2 fruit fly cellular contexts compared by ENCODE assay signal in the genomic region with DNA sequence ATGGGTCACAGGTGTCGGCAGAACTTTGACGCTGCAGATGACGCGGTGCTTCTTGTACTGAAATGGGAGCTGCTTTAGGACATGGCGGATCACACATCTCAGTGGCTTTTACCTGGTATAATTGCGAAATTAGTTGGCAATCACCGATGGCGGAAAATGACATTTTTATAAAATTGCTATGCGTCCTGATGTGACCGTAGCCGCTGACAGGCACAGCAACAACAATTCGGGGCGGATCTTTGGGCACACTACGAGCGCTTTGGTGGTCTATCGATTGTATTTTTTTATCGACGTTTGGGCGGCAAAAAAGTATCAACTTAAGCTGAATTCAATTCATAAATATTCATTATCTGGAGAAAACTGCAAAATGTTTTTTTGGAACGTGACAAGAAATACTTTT.
TF ChIP-seq lines count a peak whose summit lies in the region.

A gene (minus strand): TSS at position 223 of the 400 bp plus-strand sequence.

- no peak for TF ChIP-seq CTCF in whole organism, embryonic (GFP tag; optimal IDR thresholded peaks at IDR 0.05; lab: Kevin White, UChicago)

TF ChIP-seq in whole organism, adult, 20 proteins besides CTCF, POLR2A, EP300 and RAD21:
- TF ChIP-seq CG1620 (GFP tag; optimal IDR thresholded peaks at IDR 0.05; lab: Kevin White, UChicago) (no peak), bab1 (GFP tag; optimal IDR thresholded peaks at IDR 0.05; lab: Kevin White, UChicago) (peak; percentile 31)

TF ChIP-seq in whole organism, embryonic, 481 proteins besides CTCF, POLR2A, EP300 and RAD21 (continues in another document):
- peak; percentile 36 for TF ChIP-seq bigmax (GFP tag; optimal IDR thresholded peaks at IDR 0.05; lab: Kevin White, UChicago)
- peak; percentile 82 for TF ChIP-seq Med (GFP tag; lab: Kevin White, UChicago)
- peak; percentile 40 for TF ChIP-seq CG14710 (tag; optimal IDR thresholded peaks at IDR 0.05; lab: Kevin White, UChicago)
- TF ChIP-seq z (GFP tag; IDR thresholded peaks at IDR 0.05; lab: Robert Waterston, UW) = no peak
- peak; percentile 53; the same call in 2 of the 3 replicates for TF ChIP-seq CG14860 (GFP tag; IDR thresholded peaks at IDR 0.05; lab: Robert Waterston, UW; ENCODE audit: partially characterized antibody)
- TF ChIP-seq CG17186 (GFP tag; optimal IDR thresholded peaks at IDR 0.05; lab: Kevin White, UChicago) = peak; percentile 70
- 0 out of 3 replicates have a peak, but pooled peaks have one; percentile 28 for TF ChIP-seq Opbp (GFP tag; IDR thresholded peaks at IDR 0.05; lab: Robert Waterston, UW; ENCODE audit: partially characterized antibody)
- peak; percentile 72 for TF ChIP-seq Ets97D (GFP tag; optimal IDR thresholded peaks at IDR 0.05; lab: Kevin White, UChicago)
- TF ChIP-seq peb (GFP tag; IDR thresholded peaks at IDR 0.05; lab: Robert Waterston, UW) = no peak
- peak; percentile 75 for TF ChIP-seq HLH4C (GFP tag; IDR thresholded peaks at IDR 0.05; lab: Robert Waterston, UW; ENCODE audit: partially characterized antibody)
- peak; percentile 45; the same call in 1 of the 3 replicates for TF ChIP-seq CG11560 (tag; IDR thresholded peaks at IDR 0.05; lab: Robert Waterston, UW)
- peak; percentile 94 for TF ChIP-seq Aef1 (GFP tag; IDR thresholded peaks at IDR 0.05; lab: Robert Waterston, UW)
- peak; percentile 56 for TF ChIP-seq CG7928 (GFP tag; optimal IDR thresholded peaks at IDR 0.05; lab: Kevin White, UChicago)
- TF ChIP-seq Doc2 (GFP tag; IDR thresholded peaks at IDR 0.05; lab: Robert Waterston, UW) = no peak
- TF ChIP-seq ttk (GFP tag; IDR thresholded peaks at IDR 0.05; lab: Robert Waterston, UW) = no peak
- TF ChIP-seq CG11695 (GFP tag; IDR thresholded peaks at IDR 0.05; lab: Robert Waterston, UW) = no peak
- no peak for TF ChIP-seq Gug (GFP tag; IDR thresholded peaks at IDR 0.05; lab: Robert Waterston, UW)
- no peak for TF ChIP-seq CG7839 (tag; optimal IDR thresholded peaks at IDR 0.05; lab: Kevin White, UChicago)
- peak; percentile 59; the same call in 1 of the 2 replicates for TF ChIP-seq amos (GFP tag; IDR thresholded peaks at IDR 0.05; lab: Robert Waterston, UW; ENCODE audit: partially characterized antibody)
- peak; percentile 62; the same call in 1 of the 2 replicates for TF ChIP-seq nerfin-2 (GFP tag; IDR thresholded peaks at IDR 0.05; lab: Robert Waterston, UW; ENCODE audit: partially characterized antibody)
- no peak for TF ChIP-seq prd (optimal IDR thresholded peaks at IDR 0.05; lab: Kevin White, UChicago)
- no peak for TF ChIP-seq prd (GFP tag; IDR thresholded peaks at IDR 0.05; lab: Robert Waterston, UW)
- TF ChIP-seq CG4360 (GFP tag; IDR thresholded peaks at IDR 0.05; lab: Robert Waterston, UW) = peak; percentile 85
- TF ChIP-seq Sry-δ (GFP tag; optimal IDR thresholded peaks at IDR 0.05; lab: Kevin White, UChicago) = peak; percentile 58
- TF ChIP-seq E2f2 (GFP tag; IDR thresholded peaks at IDR 0.05; lab: Robert Waterston, UW) = peak; percentile 97
- 0 out of 3 replicates have a peak, but pooled peaks have one; percentile 27 for TF ChIP-seq mld (GFP tag; IDR thresholded peaks at IDR 0.05; lab: Robert Waterston, UW; ENCODE audit: partially characterized antibody)
- TF ChIP-seq BEAF-32 (GFP tag; optimal IDR thresholded peaks at IDR 0.05; lab: Kevin White, UChicago) = peak; percentile 57
- peak; percentile 61; the same call in 2 of the 3 replicates for TF ChIP-seq CG6791 (GFP tag; IDR thresholded peaks at IDR 0.05; lab: Robert Waterston, UW; ENCODE audit: partially characterized antibody)
- TF ChIP-seq stwl (tag; optimal IDR thresholded peaks at IDR 0.05; lab: Kevin White, UChicago) = peak; percentile 64
- no peak for TF ChIP-seq CG15269 (tag; optimal IDR thresholded peaks at IDR 0.05; lab: Kevin White, UChicago)
- no peak for TF ChIP-seq CG2120 (GFP tag; optimal IDR thresholded peaks at IDR 0.05; lab: Kevin White, UChicago)
- peak; percentile 63; the same call in 1 of the 2 replicates for TF ChIP-seq bbx (GFP tag; IDR thresholded peaks at IDR 0.05; lab: Robert Waterston, UW; ENCODE audit: partially characterized antibody)
- peak; percentile 56 for TF ChIP-seq CG3847 (GFP tag; IDR thresholded peaks at IDR 0.05; lab: Robert Waterston, UW)
- no peak for TF ChIP-seq salm (tag; optimal IDR thresholded peaks at IDR 0.05; lab: Kevin White, UChicago)
- TF ChIP-seq trem (tag; optimal IDR thresholded peaks at IDR 0.05; lab: Kevin White, UChicago) = peak; percentile 66
- 0 out of 2 replicates have a peak, but pooled peaks have one; percentile 23 for TF ChIP-seq ato (GFP tag; IDR thresholded peaks at IDR 0.05; lab: Robert Waterston, UW; ENCODE audit: partially characterized antibody)
- peak; percentile 32; the same call in 1 of the 3 replicates for TF ChIP-seq knrl (GFP tag; IDR thresholded peaks at IDR 0.05; lab: Robert Waterston, UW; ENCODE audit: partially characterized antibody)
- no peak for TF ChIP-seq en (GFP tag; optimal IDR thresholded peaks at IDR 0.05; lab: Kevin White, UChicago)
- no peak for TF ChIP-seq CG5180 (GFP tag; optimal IDR thresholded peaks at IDR 0.05; lab: Kevin White, UChicago)
- peak; percentile 62; the same call in 2 of the 4 replicates for TF ChIP-seq Dll (GFP tag; IDR thresholded peaks at IDR 0.05; lab: Robert Waterston, UW; ENCODE audit: partially characterized antibody)
- TF ChIP-seq Dp (GFP tag; optimal IDR thresholded peaks at IDR 0.05; lab: Kevin White, UChicago) = peak; percentile 96
- peak; percentile 94 for TF ChIP-seq Dref (GFP tag; IDR thresholded peaks at IDR 0.05; lab: Robert Waterston, UW)
- TF ChIP-seq Bgb (GFP tag; IDR thresholded peaks at IDR 0.05; lab: Robert Waterston, UW; ENCODE audit: partially characterized antibody) = peak; percentile 61
- peak; percentile 36; the same call in 1 of the 3 replicates for TF ChIP-seq vnd (GFP tag; IDR thresholded peaks at IDR 0.05; lab: Robert Waterston, UW; ENCODE audit: partially characterized antibody)
- TF ChIP-seq zen (tag; optimal IDR thresholded peaks at IDR 0.05; lab: Kevin White, UChicago) = peak; percentile 13
- TF ChIP-seq crp (GFP tag; optimal IDR thresholded peaks at IDR 0.05; lab: Kevin White, UChicago) = peak in 1 of 2 experiments; percentile 20
- 0 out of 3 replicates have a peak, but pooled peaks have one; percentile 42 for TF ChIP-seq Doc3 (GFP tag; IDR thresholded peaks at IDR 0.05; lab: Robert Waterston, UW; ENCODE audit: partially characterized antibody)
- TF ChIP-seq YL-1 (GFP tag; optimal IDR thresholded peaks at IDR 0.05; lab: Kevin White, UChicago) = peak; percentile 26
- peak; percentile 34; the same call in 1 of the 2 replicates for TF ChIP-seq vvl (GFP tag; IDR thresholded peaks at IDR 0.05; lab: Robert Waterston, UW)
- TF ChIP-seq nerfin-1 (tag; optimal IDR thresholded peaks at IDR 0.05; lab: Kevin White, UChicago) = peak; percentile 19
- TF ChIP-seq Atf-2 (GFP tag; optimal IDR thresholded peaks at IDR 0.05; lab: Kevin White, UChicago) = no peak
- peak; percentile 56 for TF ChIP-seq unc-4 (GFP tag; IDR thresholded peaks at IDR 0.05; lab: Robert Waterston, UW; ENCODE audit: partially characterized antibody)
- no peak for TF ChIP-seq tio (GFP tag; optimal IDR thresholded peaks at IDR 0.05; lab: Kevin White, UChicago)
- no peak for TF ChIP-seq aop (GFP tag; IDR thresholded peaks at IDR 0.05; lab: Robert Waterston, UW)
- peak; percentile 36; the same call in 1 of the 3 replicates for TF ChIP-seq CG16813 (GFP tag; IDR thresholded peaks at IDR 0.05; lab: Robert Waterston, UW; ENCODE audit: partially characterized antibody)
- TF ChIP-seq MBD-R2 (GFP tag; IDR thresholded peaks at IDR 0.05; lab: Robert Waterston, UW) = peak; percentile 86
- TF ChIP-seq zen2 (GFP tag; IDR thresholded peaks at IDR 0.05; lab: Robert Waterston, UW; ENCODE audit: partially characterized antibody) = peak; percentile 63
- TF ChIP-seq CG13287 (GFP tag; IDR thresholded peaks at IDR 0.05; lab: Robert Waterston, UW; ENCODE audit: partially characterized antibody) = peak; percentile 78
- peak; percentile 1 for TF ChIP-seq Nf-YC (tag; optimal IDR thresholded peaks at IDR 0.05; lab: Kevin White, UChicago)
- TF ChIP-seq CG15514 (GFP tag; optimal IDR thresholded peaks at IDR 0.05; lab: Kevin White, UChicago) = peak; percentile 68
- peak; percentile 63 for TF ChIP-seq phol (tag; optimal IDR thresholded peaks at IDR 0.05; lab: Kevin White, UChicago)
- peak; percentile 22 for TF ChIP-seq nmo (GFP tag; optimal IDR thresholded peaks at IDR 0.05; lab: Kevin White, UChicago)
- no peak for TF ChIP-seq dpn (GFP tag; optimal IDR thresholded peaks at IDR 0.05; lab: Kevin White, UChicago)
- no peak for TF ChIP-seq Lim3 (GFP tag; IDR thresholded peaks at IDR 0.05; lab: Robert Waterston, UW)
- TF ChIP-seq CG10267 (tag; optimal IDR thresholded peaks at IDR 0.05; lab: Kevin White, UChicago) = peak; percentile 44
- peak; percentile 91 for TF ChIP-seq pzg (GFP tag; optimal IDR thresholded peaks at IDR 0.05; lab: Kevin White, UChicago)
- TF ChIP-seq CG34224 (GFP tag; IDR thresholded peaks at IDR 0.05; lab: Robert Waterston, UW; ENCODE audit: partially characterized antibody) = peak; percentile 57; the same call in 2 of the 3 replicates
- TF ChIP-seq Sin3A (optimal IDR thresholded peaks at IDR 0.05; lab: Kevin White, UChicago) = peak; percentile 62
- TF ChIP-seq hbn (GFP tag; IDR thresholded peaks at IDR 0.05; lab: Robert Waterston, UW; ENCODE audit: partially characterized antibody) = peak; percentile 49; the same call in 1 of the 2 replicates
- no peak for TF ChIP-seq caup (GFP tag; optimal IDR thresholded peaks at IDR 0.05; lab: Kevin White, UChicago; ENCODE audit: severe bottlenecking)
- TF ChIP-seq tna (GFP tag; IDR thresholded peaks at IDR 0.05; lab: Robert Waterston, UW; ENCODE audit: partially characterized antibody) = peak; percentile 57; the same call in 1 of the 2 replicates
- peak; percentile 2 for TF ChIP-seq CG12659 (GFP tag; optimal IDR thresholded peaks at IDR 0.05; lab: Kevin White, UChicago)
- TF ChIP-seq cad (GFP tag; optimal IDR thresholded peaks at IDR 0.05; lab: Kevin White, UChicago) = no peak
- TF ChIP-seq Myb (GFP tag; optimal IDR thresholded peaks at IDR 0.05; lab: Kevin White, UChicago) = peak; percentile 34
- TF ChIP-seq MESR4 (GFP tag; optimal IDR thresholded peaks at IDR 0.05; lab: Kevin White, UChicago) = peak; percentile 52
